Fruit fly (Drosophila melanogaster) whole organism, embryonic: ENCODE data around the gene CG13862.

Experiments
- Bgb ChIP-seq: fragments of 200-800 bp; sonication (Bioruptor generic); IDR thresholded peaks from 2 replicates; pipeline ENCODE4 v1.3.6; 2022; ENCODE audit warnings: missing biosample characterization, missing genetic modification characterization; ENCODE audit not compliant: partially characterized antibody
- CG11560 ChIP-seq: fragments of 200-800 bp; sonication (Bioruptor generic); IDR thresholded peaks from 3 replicates; pipeline ENCODE4 v1.3.6; 2022; ENCODE audit warnings: missing biosample characterization, missing genetic modification characterization
- CG12071 ChIP-seq: fragments of 200-800 bp; sonication (Bioruptor generic); optimal IDR thresholded peaks from 3 replicates; lab custom pipeline; 2018; ENCODE audit warnings: missing biosample characterization, mild to moderate bottlenecking, missing genetic modification characterization
- CG12299 ChIP-seq: fragments of 200-800 bp; sonication (Bioruptor generic); optimal IDR thresholded peaks from 2 replicates; lab custom pipeline; 2018; ENCODE audit warnings: missing biosample characterization, mild to moderate bottlenecking, missing genetic modification characterization
- CG13424 ChIP-seq: fragments of 200-800 bp; sonication (Bioruptor generic); optimal IDR thresholded peaks from 2 replicates; lab custom pipeline; 2019; ENCODE audit warnings: missing biosample characterization, mild to moderate bottlenecking, missing genetic modification characterization, moderate library complexity
- CG14014 ChIP-seq: fragments of 200-800 bp; sonication (Bioruptor generic); IDR thresholded peaks from 2 replicates; pipeline ENCODE4 v1.3.6; 2022; ENCODE audit warnings: missing biosample characterization, missing genetic modification characterization
- CG15269 ChIP-seq: fragments of 200-800 bp; sonication (Bioruptor generic); optimal IDR thresholded peaks from 2 replicates; lab custom pipeline; 2018; ENCODE audit warnings: missing biosample characterization, mild to moderate bottlenecking, missing genetic modification characterization, moderate library complexity
- CG2129 ChIP-seq: fragments of 200-800 bp; sonication (Bioruptor generic); IDR thresholded peaks from 2 replicates; pipeline ENCODE4 v1.3.6; 2022; ENCODE audit warnings: missing biosample characterization, missing genetic modification characterization; ENCODE audit not compliant: partially characterized antibody
- CG31441 ChIP-seq: fragments of 200-800 bp; sonication (Bioruptor generic); IDR thresholded peaks from 2 replicates; pipeline ENCODE4 v1.3.6; 2022; ENCODE audit warnings: missing biosample characterization, missing genetic modification characterization
- CG3838 ChIP-seq: fragments of 200-800 bp; sonication (Bioruptor generic); optimal IDR thresholded peaks from 3 replicates; lab custom pipeline; 2016; ENCODE audit warnings: missing biosample characterization, missing genetic modification characterization
- CG4617 ChIP-seq: fragments of 200-800 bp; sonication (Bioruptor generic); optimal IDR thresholded peaks from 3 replicates; lab custom pipeline; 2016; ENCODE audit warnings: missing biosample characterization, missing genetic modification characterization, borderline replicate concordance
- CG4730 ChIP-seq: fragments of 200-800 bp; sonication (Bioruptor generic); IDR thresholded peaks from 2 replicates; pipeline ENCODE4 v1.3.6; 2022; ENCODE audit warnings: missing biosample characterization, missing genetic modification characterization
- CG4820 ChIP-seq: fragments of 200-800 bp; sonication (Bioruptor generic); optimal IDR thresholded peaks from 3 replicates; lab custom pipeline; 2016; ENCODE audit warnings: missing biosample characterization, missing genetic modification characterization
- CG5245 ChIP-seq: fragments of 200-800 bp; sonication (Bioruptor generic); optimal IDR thresholded peaks from 3 replicates; lab custom pipeline; 2016; ENCODE audit warnings: missing biosample characterization, missing genetic modification characterization
- CG8478 ChIP-seq: fragments of >200 bp; optimal IDR thresholded peaks from 2 replicates; lab custom pipeline; 2018
- CHES-1-like ChIP-seq: fragments of 200-800 bp; sonication (Bioruptor generic); optimal IDR thresholded peaks from 2 replicates; lab custom pipeline; 2016; ENCODE audit warnings: missing biosample characterization, missing genetic modification characterization
- Camta ChIP-seq: fragments of 200-800 bp; sonication (Bioruptor generic); optimal IDR thresholded peaks from 2 replicates; lab custom pipeline; 2016; ENCODE audit warnings: missing biosample characterization, missing genetic modification characterization
- Dbx ChIP-seq: fragments of 200-800 bp; sonication (Bioruptor generic); IDR thresholded peaks from 3 replicates; pipeline ENCODE4 v1.3.6; 2022; ENCODE audit warnings: missing biosample characterization, missing genetic modification characterization
- Dek ChIP-seq: fragments of 200-800 bp; sonication (Bioruptor generic); optimal IDR thresholded peaks from 3 replicates; lab custom pipeline; 2019; ENCODE audit warnings: missing biosample characterization, mild to moderate bottlenecking, missing genetic modification characterization, moderate library complexity
- Ets65A ChIP-seq: fragments of 200-800 bp; sonication (Bioruptor generic); peaks from one replicate; lab custom pipeline; 2016; ENCODE audit warnings: missing biosample characterization, missing genetic modification characterization
- Fer3 ChIP-seq: fragments of 200-800 bp; sonication (Bioruptor generic); optimal IDR thresholded peaks from 2 replicates; lab custom pipeline; 2018; ENCODE audit warnings: missing biosample characterization, mild to moderate bottlenecking, missing genetic modification characterization, moderate library complexity
- Hmx ChIP-seq: fragments of 200-800 bp; sonication (Bioruptor generic); optimal IDR thresholded peaks from 2 replicates; lab custom pipeline; 2016; ENCODE audit warnings: missing biosample characterization, missing genetic modification characterization
- MBD-R2 ChIP-seq: fragments of 200-800 bp; sonication (Bioruptor generic); IDR thresholded peaks from 2 replicates; pipeline ENCODE4 v1.3.6; 2022; ENCODE audit warnings: missing biosample characterization, missing genetic modification characterization
- Nf-YC ChIP-seq: fragments of 200-800 bp; optimal IDR thresholded peaks from 3 replicates; lab custom pipeline; 2019; ENCODE audit warnings: missing biosample characterization, mild to moderate bottlenecking, missing genetic modification characterization, moderate library complexity
- Oli ChIP-seq: fragments of 200-800 bp; sonication (Bioruptor generic); optimal IDR thresholded peaks from 2 replicates; lab custom pipeline; 2018; ENCODE audit warnings: missing biosample characterization, mild to moderate bottlenecking, missing genetic modification characterization, moderate library complexity
- Rfx ChIP-seq: fragments of 200-800 bp; sonication (Bioruptor generic); IDR thresholded peaks from 2 replicates; pipeline ENCODE4 v1.3.6; 2022; ENCODE audit warnings: missing biosample characterization, missing genetic modification characterization
- abd-A ChIP-seq: fragments of 200-800 bp; sonication (Bioruptor generic); optimal IDR thresholded peaks from 3 replicates; lab custom pipeline; 2019; ENCODE audit warnings: missing biosample characterization, mild to moderate bottlenecking, missing genetic modification characterization, moderate library complexity
- ap ChIP-seq: fragments of 200-800 bp; sonication (Bioruptor generic); IDR thresholded peaks from 2 replicates; pipeline ENCODE4 v1.3.6; 2022; ENCODE audit warnings: missing biosample characterization, missing genetic modification characterization
- ara ChIP-seq: fragments of 200-800 bp; sonication (Bioruptor generic); IDR thresholded peaks from 2 replicates; pipeline ENCODE4 v1.3.6; 2022; ENCODE audit warnings: missing biosample characterization, missing genetic modification characterization
- br ChIP-seq: fragments of >200 bp; optimal IDR thresholded peaks from 2 replicates; lab custom pipeline; 2017
- caup ChIP-seq: fragments of 200-800 bp; sonication (Bioruptor generic); optimal IDR thresholded peaks from 3 replicates; lab custom pipeline; 2017; ENCODE audit warnings: missing biosample characterization, mild to moderate bottlenecking, missing genetic modification characterization, moderate library complexity; ENCODE audit not compliant: severe bottlenecking
- chinmo ChIP-seq: fragments of 200-800 bp; sonication (Bioruptor generic); IDR thresholded peaks from 4 replicates; pipeline ENCODE4 v1.3.6; 2022; ENCODE audit warnings: missing biosample characterization, missing genetic modification characterization; ENCODE audit not compliant: partially characterized antibody
- cwo ChIP-seq: fragments of 200-800 bp; sonication (Bioruptor generic); optimal IDR thresholded peaks from 3 replicates; lab custom pipeline; 2017; ENCODE audit warnings: missing biosample characterization, missing genetic modification characterization, mild to moderate bottlenecking, moderate library complexity, missing genetic modification reagents
- dati ChIP-seq: fragments of 200-800 bp; sonication (Bioruptor generic); IDR thresholded peaks from 2 replicates; pipeline ENCODE4 v1.3.6; 2022; ENCODE audit warnings: missing biosample characterization, missing genetic modification characterization
- disco-r ChIP-seq: fragments of 200-800 bp; sonication (Bioruptor generic); optimal IDR thresholded peaks from 2 replicates; lab custom pipeline; 2016; ENCODE audit warnings: missing biosample characterization, missing genetic modification characterization
- ems ChIP-seq: fragments of 200-800 bp; sonication (Bioruptor generic); optimal IDR thresholded peaks from 3 replicates; lab custom pipeline; 2016; ENCODE audit warnings: missing biosample characterization, missing genetic modification characterization
- fd64A ChIP-seq: fragments of 200-800 bp; sonication (Bioruptor generic); optimal IDR thresholded peaks from 3 replicates; lab custom pipeline; 2018; ENCODE audit warnings: missing biosample characterization, mild to moderate bottlenecking, missing genetic modification characterization
- gcm ChIP-seq: fragments of 200-800 bp; sonication (Bioruptor generic); optimal IDR thresholded peaks from 2 replicates; lab custom pipeline; 2019; ENCODE audit warnings: missing biosample characterization, mild to moderate bottlenecking, missing genetic modification characterization, moderate library complexity
- jing ChIP-seq: fragments of 200-800 bp; sonication (Bioruptor generic); optimal IDR thresholded peaks from 2 replicates; lab custom pipeline; 2018; ENCODE audit warnings: missing biosample characterization, mild to moderate bottlenecking, missing genetic modification characterization
- jumu ChIP-seq: fragments of 200-800 bp; sonication (Bioruptor generic); optimal IDR thresholded peaks from 3 replicates; lab custom pipeline; 2016; ENCODE audit warnings: missing biosample characterization, missing genetic modification characterization
- klu ChIP-seq: fragments of 200-800 bp; sonication (Bioruptor generic); IDR thresholded peaks from 2 replicates; pipeline ENCODE4 v1.3.6; 2022; ENCODE audit warnings: missing biosample characterization, missing genetic modification characterization
- lbe ChIP-seq: fragments of 200-800 bp; sonication (Bioruptor generic); optimal IDR thresholded peaks from 2 replicates; lab custom pipeline; 2016; ENCODE audit warnings: missing biosample characterization, mild to moderate bottlenecking, missing genetic modification characterization
- org-1 ChIP-seq: fragments of 200-800 bp; sonication (Bioruptor generic); optimal IDR thresholded peaks from 2 replicates; lab custom pipeline; 2017; ENCODE audit warnings: missing biosample characterization, missing genetic modification characterization
- peb ChIP-seq: fragments of 200-800 bp; sonication (Bioruptor generic); IDR thresholded peaks from 2 replicates; pipeline ENCODE4 v1.3.6; 2022; ENCODE audit warnings: missing biosample characterization, missing genetic modification characterization
- ro ChIP-seq: fragments of 200-800 bp; sonication (Bioruptor generic); IDR thresholded peaks from 2 replicates; pipeline ENCODE4 v1.3.6; 2022; ENCODE audit warnings: missing biosample characterization, missing genetic modification characterization
- sens ChIP-seq: fragments of 200-800 bp; sonication (Bioruptor generic); peaks from one replicate; lab custom pipeline; 2016; ENCODE audit warnings: missing biosample characterization, missing genetic modification characterization
- stc ChIP-seq: fragments of 200-800 bp; sonication (Bioruptor generic); IDR thresholded peaks from 2 replicates; pipeline ENCODE4 v1.3.6; 2022; ENCODE audit warnings: missing biosample characterization, missing genetic modification characterization
- sug ChIP-seq: fragments of 200-800 bp; optimal IDR thresholded peaks from 2 replicates; lab custom pipeline; 2019; ENCODE audit warnings: missing biosample characterization, mild to moderate bottlenecking, missing genetic modification characterization, moderate library complexity
- usp ChIP-seq: fragments of >200 bp; optimal IDR thresholded peaks from 2 replicates; lab custom pipeline; 2017; ENCODE audit warnings: missing biosample characterization, missing genetic modification characterization
- wor ChIP-seq: fragments of 200-800 bp; sonication (Bioruptor generic); IDR thresholded peaks from 2 replicates; pipeline ENCODE4 v1.3.6; 2022; ENCODE audit warnings: missing biosample characterization, missing genetic modification characterization
- yki ChIP-seq: fragments of >200 bp; optimal IDR thresholded peaks from 3 replicates; lab custom pipeline; 2018

CG13862 gene

DNA sequence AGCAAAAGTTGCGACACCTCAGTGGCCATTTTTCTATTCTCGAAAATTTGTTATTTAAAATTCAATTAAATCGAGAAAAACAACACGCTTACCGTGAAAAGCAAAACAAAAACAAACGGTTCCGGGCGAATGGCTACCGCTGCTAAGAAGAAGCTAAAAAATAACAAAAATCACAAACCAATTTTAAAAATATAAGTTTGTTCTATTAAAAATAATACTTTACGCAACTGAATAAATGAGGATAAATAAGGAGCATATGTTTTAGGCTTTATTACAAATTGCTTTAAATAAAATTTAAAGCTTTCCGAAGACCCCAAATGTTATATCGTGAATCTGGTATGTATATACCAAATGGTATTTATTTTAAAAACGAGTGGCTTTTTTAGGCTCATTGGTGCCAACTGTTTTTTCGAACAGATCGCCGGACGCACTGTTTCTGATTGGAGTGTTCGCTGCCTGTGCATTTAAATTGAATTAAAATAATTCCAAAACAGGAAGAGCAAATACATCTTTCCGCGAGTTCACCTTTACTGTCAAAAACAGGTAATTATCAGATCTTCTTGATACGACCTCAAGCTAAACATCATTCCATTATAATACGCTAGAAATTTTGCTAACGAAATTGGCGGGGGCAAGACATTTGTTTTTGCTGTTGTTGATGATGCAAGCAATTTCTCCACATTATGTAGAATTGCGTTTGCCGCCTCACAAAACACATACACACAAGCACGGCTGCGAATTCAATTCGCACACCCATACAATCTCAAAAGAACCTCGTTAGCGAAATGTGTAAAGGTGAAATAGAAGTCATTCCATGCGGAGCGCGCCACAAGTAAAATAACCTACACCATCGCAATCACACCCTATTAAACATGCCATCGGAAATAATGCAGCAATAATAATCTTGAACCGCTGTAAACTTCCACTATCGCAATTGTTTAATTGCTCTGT lies 35.6 kb downstream of the CG13862 start, which contains the start of the genes Polr3F and PyK (continued):
- TF ChIP-seq gcm (GFP tag; lab: Kevin White, UChicago) (no peak), CG4730 (GFP tag; lab: Robert Waterston, UW) (no peak), dati (GFP tag; lab: Robert Waterston, UW) (no peak), CG11560 (tag; lab: Robert Waterston, UW) (no peak), klu (GFP tag; lab: Robert Waterston, UW) (no peak), CG8478 (lab: Kevin White, UChicago) (no peak), CG3838 (GFP tag; lab: Kevin White, UChicago) (peak; percentile 26), Nf-YC (tag; lab: Kevin White, UChicago) (peak; percentile 50), CG31441 (GFP tag; lab: Robert Waterston, UW) (peak; percentile 50; the same call in 1 of the 2 replicates), CG14014 (GFP tag; lab: Robert Waterston, UW) (peak; percentile 48; the same call in 1 of the 2 replicates), ara (GFP tag; lab: Robert Waterston, UW) (no peak), br (lab: Kevin White, UChicago) (no peak), lbe (peak; percentile 32), Dek (tag; lab: Kevin White, UChicago) (peak; percentile 3), cwo (GFP tag; lab: Kevin White, UChicago) (no peak), Dbx (GFP tag; lab: Robert Waterston, UW) (no peak), Hmx (GFP tag; lab: Kevin White, UChicago) (no peak), CG2129 (GFP tag; lab: Robert Waterston, UW) (no peak), CG12071 (no peak), Oli (tag; lab: Kevin White, UChicago) (no peak), org-1 (GFP tag; lab: Kevin White, UChicago) (no peak), disco-r (GFP tag; lab: Kevin White, UChicago) (no peak), Bgb (no peak), CG4617 (GFP tag; lab: Kevin White, UChicago) (peak; percentile 30), sug (tag; lab: Kevin White, UChicago) (peak; percentile 44), Fer3 (tag; lab: Kevin White, UChicago) (peak; percentile 40), caup (GFP tag; lab: Kevin White, UChicago) (peak; percentile 38), chinmo (GFP tag; lab: Robert Waterston, UW) (no peak), CHES-1-like (peak; percentile 44), CG15269 (tag; lab: Kevin White, UChicago) (peak; percentile 52), sens (peak; percentile 80), ap (GFP tag; lab: Robert Waterston, UW) (no peak), ems (no peak), CG12299 (tag; lab: Kevin White, UChicago) (no peak), yki (lab: Kevin White, UChicago) (no peak), wor (GFP tag; lab: Robert Waterston, UW) (no peak), Camta (peak; percentile 46), peb (GFP tag; lab: Robert Waterston, UW) (no peak), jumu (GFP tag; lab: Kevin White, UChicago) (peak; percentile 9), CG5245 (GFP tag; lab: Kevin White, UChicago) (no peak), Rfx (GFP tag; lab: Robert Waterston, UW) (no peak), stc (GFP tag; lab: Robert Waterston, UW) (no peak), usp (GFP tag; lab: Kevin White, UChicago) (no peak), Ets65A (GFP tag; lab: Kevin White, UChicago) (peak; percentile 23), jing (no peak), fd64A (GFP tag; lab: Kevin White, UChicago) (no peak), MBD-R2 (GFP tag; lab: Robert Waterston, UW) (peak; percentile 71; the same call in 1 of the 2 replicates), CG13424 (tag; lab: Kevin White, UChicago) (peak; percentile 46), ro (GFP tag; lab: Robert Waterston, UW) (no peak), CG4820 (GFP tag; lab: Kevin White, UChicago) (no peak), abd-A (peak; percentile 29)
